Fruit fly (Drosophila melanogaster) whole organism, wandering third instar larva: ENCODE measurements around the gene CG1607.

Experiments
- CG9705 ChIP-seq: fragments of 200-800 bp; sonication (Bioruptor generic); optimal IDR thresholded peaks from 2 replicates; lab custom pipeline; 2018; ENCODE audit warnings: missing biosample characterization, mild to moderate bottlenecking, missing genetic modification characterization
- Dfd ChIP-seq: fragments of >200 bp; optimal IDR thresholded peaks from 2 replicates; lab custom pipeline; 2017; ENCODE audit warnings: missing biosample characterization, missing genetic modification characterization
- dsf ChIP-seq: sonication (Bioruptor generic); optimal IDR thresholded peaks from 2 replicates; lab custom pipeline; 2016; ENCODE audit warnings: missing biosample characterization, missing genetic modification characterization, borderline replicate concordance
- foxo ChIP-seq, 2 experiments: fragments of 200-800 bp; sonication (Bioruptor generic); optimal IDR thresholded peaks; 2 replicates in 1 of 2; 3 replicates in 1 of 2; lab custom pipeline; 2016 to 2017; ENCODE audit warnings: missing biosample characterization in 2 of 2, missing genetic modification characterization in 2 of 2
- h ChIP-seq: fragments of 200-800 bp; sonication (Bioruptor generic); optimal IDR thresholded peaks from 3 replicates; lab custom pipeline; 2016; ENCODE audit warnings: missing biosample characterization, mild to moderate bottlenecking, missing genetic modification characterization
- lola ChIP-seq: fragments of >200 bp; optimal IDR thresholded peaks from 2 replicates; lab custom pipeline; 2017; ENCODE audit warnings: missing biosample characterization, missing genetic modification characterization
- psq ChIP-seq: fragments of 200-800 bp; sonication (Bioruptor generic); optimal IDR thresholded peaks from 3 replicates; lab custom pipeline; 2017; ENCODE audit warnings: missing biosample characterization, mild to moderate bottlenecking, missing genetic modification characterization, moderate library complexity
- sv ChIP-seq: fragments of 200-800 bp; sonication (Bioruptor generic); optimal IDR thresholded peaks from 3 replicates; lab custom pipeline; 2016; ENCODE audit warnings: missing biosample characterization, missing genetic modification characterization

dm6 chr3R:31363615-31364014 is 18.3 kb upstream of the CG1607 start:
- TF ChIP-seq CG9705 (no peak), Dfd (GFP tag; lab: Kevin White, UChicago) (no peak), sv (GFP tag; lab: Kevin White, UChicago) (no peak), lola (no peak), psq (GFP tag; lab: Kevin White, UChicago) (no peak), h (GFP tag; lab: Kevin White, UChicago) (no peak), dsf (GFP tag; lab: Kevin White, UChicago) (no peak), foxo (GFP tag; optimal IDR thresholded peaks at IDR 0.05; lab: Kevin White, UChicago) (no peak)
